Fruit fly (Drosophila melanogaster) Kc167 (cell line): ENCODE measurements around the gene Mkp.

Source experiments
- Myc ChIP-seq: fragments of >200 bp; optimal IDR thresholded peaks from 2 replicates; lab custom pipeline; 2017; ENCODE audit warnings: missing external identifiers
- Sin3A ChIP-seq: fragments of >200 bp; optimal IDR thresholded peaks from 2 replicates; lab custom pipeline; 2018; ENCODE audit warnings: missing external identifiers
- h ChIP-seq: fragments of >200 bp; optimal IDR thresholded peaks from 3 replicates; lab custom pipeline; 2018; ENCODE audit warnings: missing external identifiers
- insv ChIP-seq: fragments of >200 bp; optimal IDR thresholded peaks from 3 replicates; lab custom pipeline; 2018; ENCODE audit warnings: missing external identifiers
- psq ChIP-seq: fragments of >200 bp; optimal IDR thresholded peaks from 2 replicates; lab custom pipeline; 2017; ENCODE audit warnings: missing external identifiers
- ttk ChIP-seq: sonication (Bioruptor generic); optimal IDR thresholded peaks from 2 replicates; lab custom pipeline; 2017; ENCODE audit warnings: missing external identifiers

Gene Mkp

dm6 chr3L:211200-211599, 26.9 kb upstream of the Mkp start, which contains the start of gene Prp4k:
Gene Prp4k, minus strand, starts transcription at chr3L:211457.
- TF ChIP-seq psq (lab: Kevin White, UChicago) (no peak), h (lab: Kevin White, UChicago) (no peak), ttk (no peak), Myc (lab: Kevin White, UChicago) (no peak), insv (lab: Kevin White, UChicago) (no peak), Sin3A (lab: Kevin White, UChicago) (no peak)

- TF ChIP-seq h (lab: Kevin White, UChicago) = no peak
- no peak for TF ChIP-seq insv (lab: Kevin White, UChicago)
- TF ChIP-seq psq (lab: Kevin White, UChicago) = no peak
- TF ChIP-seq ttk = no peak
- no peak for TF ChIP-seq Myc (lab: Kevin White, UChicago)
- TF ChIP-seq Sin3A (lab: Kevin White, UChicago) = no peak
Measured at dm6 chr3L:205723-206284, 21.5 kb upstream of the Mkp start, which contains the start of the genes Gk1 and CG13876. Gene Gk1, minus strand, starts transcription at chr3L:205844. Gene CG13876, plus strand, starts transcription at chr3L:206134.

- TF ChIP-seq Sin3A (lab: Kevin White, UChicago) = no peak
- no peak for TF ChIP-seq ttk
- TF ChIP-seq insv (lab: Kevin White, UChicago) = no peak
- no peak for TF ChIP-seq Myc (lab: Kevin White, UChicago)
- TF ChIP-seq psq (lab: Kevin White, UChicago) = no peak
- no peak for TF ChIP-seq h (lab: Kevin White, UChicago)
Measured at dm6 chr3L:203536-204135, 19.3 kb upstream of the Mkp start, which contains the start of gene NitFhit. Gene NitFhit, plus strand, starts transcription at chr3L:203730.

dm6 chr3L:199754-200596, 15.6 kb upstream of the Mkp start, which contains the start of the genes rno and mri:
Gene rno, minus strand, starts transcription at chr3L:199762.
Gene mri, plus strand, starts transcription at chr3L:200174.
- TF ChIP-seq h (lab: Kevin White, UChicago) (no peak), Myc (lab: Kevin White, UChicago) (no peak), psq (lab: Kevin White, UChicago) (no peak), Sin3A (lab: Kevin White, UChicago) (no peak), ttk (no peak), insv (lab: Kevin White, UChicago) (no peak)

- no peak for TF ChIP-seq h (lab: Kevin White, UChicago)
- no peak for TF ChIP-seq ttk
- no peak for TF ChIP-seq psq (lab: Kevin White, UChicago)
- no peak for TF ChIP-seq insv (lab: Kevin White, UChicago)
Measured at dm6 chr3L:199050-199745, 14.9 kb upstream of the Mkp start.

dm6 chr3L:180262-180543, 4.1 kb downstream of the Mkp start:
- no peak for TF ChIP-seq insv (lab: Kevin White, UChicago)
- TF ChIP-seq ttk = no peak
- no peak for TF ChIP-seq h (lab: Kevin White, UChicago)
- no peak for TF ChIP-seq Sin3A (lab: Kevin White, UChicago)
- no peak for TF ChIP-seq Myc (lab: Kevin White, UChicago)
- TF ChIP-seq psq (lab: Kevin White, UChicago) = no peak

- TF ChIP-seq Sin3A (lab: Kevin White, UChicago) (no peak), psq (lab: Kevin White, UChicago) (no peak), insv (lab: Kevin White, UChicago) (no peak), ttk (no peak)
Measured at dm6 chr3L:179490-180261, 4.7 kb downstream of the Mkp start, which contains the start of gene CG13875. Gene CG13875, plus strand, starts transcription at chr3L:179923.

dm6 chr3L:178913-179488, 5.3 kb downstream of the Mkp start, which contains the start of gene Vdup1:
Gene Vdup1, minus strand, starts transcription at chr3L:178963.
- no peak for TF ChIP-seq ttk
- TF ChIP-seq insv (lab: Kevin White, UChicago) = no peak
- no peak for TF ChIP-seq psq (lab: Kevin White, UChicago)
- TF ChIP-seq Sin3A (lab: Kevin White, UChicago) = no peak
- TF ChIP-seq h (lab: Kevin White, UChicago) = no peak
- TF ChIP-seq Myc (lab: Kevin White, UChicago) = no peak

- TF ChIP-seq h (lab: Kevin White, UChicago) = no peak
Measured at dm6 chr3L:178445-178844, 5.9 kb downstream of the Mkp start.

dm6 chr3L:177938-178337, 6.4 kb downstream of the Mkp start:
- TF ChIP-seq insv (lab: Kevin White, UChicago) (no peak), Sin3A (lab: Kevin White, UChicago) (no peak), ttk (no peak), psq (lab: Kevin White, UChicago) (no peak), Myc (lab: Kevin White, UChicago) (no peak), h (lab: Kevin White, UChicago) (no peak)
